Worm (Caenorhabditis elegans): ENCODE data around the gene ZK470.6.

DNA sequence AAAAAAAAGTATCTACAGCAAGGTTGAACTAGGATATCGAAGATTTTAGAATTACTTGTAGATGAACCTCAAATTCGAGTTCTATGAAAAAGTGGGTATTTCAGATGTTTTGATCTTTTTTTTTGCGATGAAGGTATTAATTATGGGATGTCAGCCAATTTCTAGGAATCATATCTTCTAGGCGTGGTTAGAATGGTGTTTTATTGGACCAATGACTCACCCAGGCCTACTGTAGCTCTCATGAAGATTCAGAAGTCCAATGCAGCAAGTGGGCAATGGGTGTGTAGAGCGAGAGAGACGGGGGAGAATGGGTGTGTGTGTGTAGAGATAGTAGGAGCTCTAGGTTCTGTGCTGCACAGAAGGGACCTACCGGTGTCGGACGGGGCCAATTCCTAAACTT lies 44.9 kb upstream of the ZK470.6 start:
- TF ChIP-seq unc-39 (tag; optimal IDR thresholded peaks at IDR 0.05) (no peak), ces-1 (GFP tag; optimal IDR thresholded peaks at IDR 0.05) (no peak), nhr-12 (tag; optimal IDR thresholded peaks at IDR 0.05) (no peak), nhr-237 (tag; optimal IDR thresholded peaks at IDR 0.05) (no peak), pha-4 (tag; optimal IDR thresholded peaks at IDR 0.05) (no peak), lin-13 (tag; optimal IDR thresholded peaks at IDR 0.05) (no peak), mab-5 (tag; optimal IDR thresholded peaks at IDR 0.05) (no peak), unc-62 (GFP tag; optimal IDR thresholded peaks at IDR 0.05) (no peak), mep-1 (tag; optimal IDR thresholded peaks at IDR 0.05) (no peak), lin-32 (GFP tag; optimal IDR thresholded peaks at IDR 0.05) (no peak), sptf-1 (tag; optimal IDR thresholded peaks at IDR 0.05) (no peak), snpc-4 (tag; optimal IDR thresholded peaks at IDR 0.05) (no peak), M03D4.4 (tag; optimal IDR thresholded peaks at IDR 0.05) (no peak)
